Fruit fly (Drosophila melanogaster): ENCODE results near the gene APC7.

APC7 gene

dm6 chrX:6615476-6615875 lies 18.6 kb downstream of the APC7 start (continued):
- TF ChIP-seq CG9609 (GFP tag; optimal IDR thresholded peaks at IDR 0.05) (no peak), chif (GFP tag; optimal IDR thresholded peaks at IDR 0.05) (peak; percentile 34 to 55), nau (GFP tag; optimal IDR thresholded peaks at IDR 0.05) (no peak), chinmo (GFP tag; IDR thresholded peaks at IDR 0.05; ENCODE audit: partially characterized antibody) (no peak), dpn (GFP tag; optimal IDR thresholded peaks at IDR 0.05) (peak; percentile 17 to 27), D19A (tag; optimal IDR thresholded peaks at IDR 0.05) (peak; percentile 98), kah (GFP tag; optimal IDR thresholded peaks at IDR 0.05) (no peak), CG6791 (GFP tag; IDR thresholded peaks at IDR 0.05; ENCODE audit: partially characterized antibody) (no peak), CG15696 (tag; optimal IDR thresholded peaks at IDR 0.05) (peak; percentile 31), ro (GFP tag; IDR thresholded peaks at IDR 0.05) (no peak), CG14014 (GFP tag; IDR thresholded peaks at IDR 0.05) (no peak), Xrp1 (GFP tag; IDR thresholded peaks at IDR 0.05) (peak; percentile 84), CG14050 (GFP tag; IDR thresholded peaks at IDR 0.05) (no peak), CG1024 (GFP tag; IDR thresholded peaks at IDR 0.05) (peak; percentile 43; the same call in 1 of the 2 replicates), HmgZ (tag; optimal IDR thresholded peaks at IDR 0.05) (no peak), zf30C (GFP tag; optimal IDR thresholded peaks at IDR 0.05) (no peak), HLH4C (GFP tag; IDR thresholded peaks at IDR 0.05; ENCODE audit: partially characterized antibody) (no peak), MBD-R2 (GFP tag; IDR thresholded peaks at IDR 0.05) (no peak), dimm (GFP tag; IDR thresholded peaks at IDR 0.05) (no peak), MTF-1 (GFP tag; optimal IDR thresholded peaks at IDR 0.05; ENCODE audit: borderline replicate concordance) (no peak), wdn (GFP tag; IDR thresholded peaks at IDR 0.05) (no peak), E2f2 (GFP tag; IDR thresholded peaks at IDR 0.05) (peak; percentile 29), CG4360 (GFP tag; IDR thresholded peaks at IDR 0.05) (no peak), CG2712 (tag; optimal IDR thresholded peaks at IDR 0.05) (peak; percentile 70), Lpt (GFP tag; optimal IDR thresholded peaks at IDR 0.05) (no peak), Bdp1 (GFP tag; optimal IDR thresholded peaks at IDR 0.05) (no peak), Asciz (GFP tag; optimal IDR thresholded peaks at IDR 0.05) (peak; percentile 25), CG2116 (GFP tag; optimal IDR thresholded peaks at IDR 0.05) (no peak), prd (optimal IDR thresholded peaks at IDR 0.05) (no peak), prd (GFP tag; IDR thresholded peaks at IDR 0.05) (peak; percentile 81; the same call in 2 of the 3 replicates), B-H2 (GFP tag; optimal IDR thresholded peaks at IDR 0.05) (no peak), CG4707 (GFP tag; optimal IDR thresholded peaks at IDR 0.05) (peak; percentile 38), CG3995 (GFP tag; optimal IDR thresholded peaks at IDR 0.05) (no peak), bowl (GFP tag; IDR thresholded peaks at IDR 0.05) (no peak), insv (GFP tag; optimal IDR thresholded peaks at IDR 0.05) (no peak), CG12942 (GFP tag; optimal IDR thresholded peaks at IDR 0.05) (no peak), fu2 (GFP tag; optimal IDR thresholded peaks at IDR 0.05) (no peak), Doc3 (GFP tag; IDR thresholded peaks at IDR 0.05; ENCODE audit: partially characterized antibody) (no peak), nom (GFP tag; optimal IDR thresholded peaks at IDR 0.05) (no peak), wek (GFP tag; optimal IDR thresholded peaks at IDR 0.05) (no peak), cas (GFP tag; IDR thresholded peaks at IDR 0.05) (no peak), CG14667 (GFP tag; IDR thresholded peaks at IDR 0.05) (peak; percentile 34), CG8290 (GFP tag; optimal IDR thresholded peaks at IDR 0.05) (peak; percentile 12), CG8290 (tag; optimal IDR thresholded peaks at IDR 0.05) (no peak), croc (GFP tag; conservative IDR thresholded peaks at IDR 0.05) (peak; percentile 67; the same call in 2 of the 3 replicates), CG10366 (GFP tag; IDR thresholded peaks at IDR 0.05) (peak; percentile 66), nerfin-1 (tag; optimal IDR thresholded peaks at IDR 0.05) (peak; percentile 41), D19B (GFP tag; optimal IDR thresholded peaks at IDR 0.05) (no peak), pan (optimal IDR thresholded peaks at IDR 0.05) (no peak), pan (GFP tag; optimal IDR thresholded peaks at IDR 0.05 in 1 of 2, IDR thresholded peaks at IDR 0.05 in 1 of 2) (peak in 1 of 2 experiments; percentile 77), slbo (GFP tag; IDR thresholded peaks at IDR 0.05) (0 out of 2 replicates have a peak, but pooled peaks have one; percentile 24), ttk (GFP tag; IDR thresholded peaks at IDR 0.05) (peak; percentile 57)

Measured in whole organism, embryonic.